Fruit fly (Drosophila melanogaster) whole organism, prepupa: ENCODE data around the gene plh.
A peak's percentile ranks its signal among the peaks of the same experiment; 100 is the strongest.

Experiments
- Blimp-1 ChIP-seq: fragments of 200-800 bp; sonication (Bioruptor generic); optimal IDR thresholded peaks from 3 replicates; lab custom pipeline; 2017; ENCODE audit warnings: missing biosample characterization, missing genetic modification characterization, mild to moderate bottlenecking, moderate library complexity, missing genetic modification reagents
- CG10631 ChIP-seq: fragments of 200-800 bp; sonication (Bioruptor generic); optimal IDR thresholded peaks from 2 replicates; lab custom pipeline; 2016; ENCODE audit warnings: missing biosample characterization, missing genetic modification characterization
- CG11902 ChIP-seq: fragments of 200-800 bp; sonication (Bioruptor generic); optimal IDR thresholded peaks from 3 replicates; lab custom pipeline; 2016; ENCODE audit warnings: missing biosample characterization, missing genetic modification characterization
- CG15336 ChIP-seq: fragments of 200-800 bp; sonication (Bioruptor generic); IDR thresholded peaks from 2 replicates; pipeline ENCODE4 v1.3.6; 2022; ENCODE audit warnings: missing biosample characterization, missing genetic modification characterization
- CG3032 ChIP-seq: fragments of 200-800 bp; optimal IDR thresholded peaks from 2 replicates; lab custom pipeline; 2019; ENCODE audit warnings: missing biosample characterization, mild to moderate bottlenecking, missing genetic modification characterization, moderate library complexity
- CG31627 ChIP-seq: fragments of 200-800 bp; sonication (Bioruptor generic); optimal IDR thresholded peaks from 3 replicates; lab custom pipeline; 2016; ENCODE audit warnings: missing biosample characterization, missing genetic modification characterization
- CG32006 ChIP-seq: fragments of 200-800 bp; sonication (Bioruptor generic); optimal IDR thresholded peaks from 3 replicates; lab custom pipeline; 2017; ENCODE audit warnings: missing biosample characterization, mild to moderate bottlenecking, missing genetic modification characterization
- CG4318 ChIP-seq: fragments of 200-800 bp; sonication (Bioruptor generic); optimal IDR thresholded peaks from 3 replicates; lab custom pipeline; 2017; ENCODE audit warnings: missing biosample characterization, mild to moderate bottlenecking, missing genetic modification characterization
- CG6163 ChIP-seq: fragments of 200-800 bp; sonication (Bioruptor generic); IDR thresholded peaks from 3 replicates; pipeline ENCODE4 v1.3.6; 2022; ENCODE audit warnings: missing biosample characterization, missing genetic modification characterization
- CG6276 ChIP-seq: fragments of 200-800 bp; sonication (Bioruptor generic); optimal IDR thresholded peaks from 2 replicates; lab custom pipeline; 2017; ENCODE audit warnings: missing biosample characterization, mild to moderate bottlenecking, missing genetic modification characterization
- CG6792 ChIP-seq: fragments of 200-800 bp; sonication (Bioruptor generic); optimal IDR thresholded peaks from 3 replicates; lab custom pipeline; 2016; ENCODE audit warnings: missing biosample characterization, missing genetic modification characterization
- CG7368 ChIP-seq: fragments of 200-800 bp; sonication (Bioruptor generic); optimal IDR thresholded peaks from 3 replicates; lab custom pipeline; 2016; ENCODE audit warnings: missing biosample characterization, missing genetic modification characterization
- CG8319 ChIP-seq: fragments of 200-800 bp; sonication (Bioruptor generic); optimal IDR thresholded peaks from 3 replicates; lab custom pipeline; 2016; ENCODE audit warnings: missing biosample characterization, missing genetic modification characterization
- CG8632 ChIP-seq: fragments of 200-800 bp; sonication (Bioruptor generic); optimal IDR thresholded peaks from 3 replicates; lab custom pipeline; 2016; ENCODE audit warnings: missing biosample characterization, missing genetic modification characterization
- Eip75B ChIP-seq: fragments of 200-800 bp; sonication (Bioruptor generic); optimal IDR thresholded peaks from 3 replicates; lab custom pipeline; 2016; ENCODE audit warnings: missing biosample characterization, missing genetic modification characterization
- Eip78C ChIP-seq: fragments of 200-800 bp; sonication (Bioruptor generic); peaks from one replicate; lab custom pipeline; 2016; ENCODE audit warnings: missing biosample characterization, missing genetic modification characterization
- Eip93F ChIP-seq: fragments of 200-800 bp; sonication (Bioruptor generic); optimal IDR thresholded peaks from 2 replicates; lab custom pipeline; 2016; ENCODE audit warnings: missing biosample characterization, mild to moderate bottlenecking, missing genetic modification characterization
- Ets96B ChIP-seq: fragments of 200-800 bp; optimal IDR thresholded peaks from 2 replicates; lab custom pipeline; 2019; ENCODE audit warnings: missing biosample characterization, mild to moderate bottlenecking, missing genetic modification characterization, moderate library complexity
- Gug ChIP-seq: fragments of 200-800 bp; sonication (Bioruptor generic); IDR thresholded peaks from 2 replicates; pipeline ENCODE4 v1.3.6; 2022; ENCODE audit warnings: missing biosample characterization, missing genetic modification characterization
- Hr38 ChIP-seq: sonication (Bioruptor generic); optimal IDR thresholded peaks from 2 replicates; lab custom pipeline; 2016; ENCODE audit warnings: missing biosample characterization, missing genetic modification characterization
- Hr39 ChIP-seq: fragments of 200-800 bp; sonication (Bioruptor generic); optimal IDR thresholded peaks from 2 replicates; lab custom pipeline; 2016; ENCODE audit warnings: missing biosample characterization, missing genetic modification characterization
- Hr4 ChIP-seq: fragments of 200-800 bp; sonication (Bioruptor generic); optimal IDR thresholded peaks from 3 replicates; lab custom pipeline; 2016; ENCODE audit warnings: missing biosample characterization, missing genetic modification characterization
- Lpt ChIP-seq: fragments of 200-800 bp; sonication (Bioruptor generic); optimal IDR thresholded peaks from 3 replicates; lab custom pipeline; 2016; ENCODE audit warnings: missing biosample characterization, missing genetic modification characterization
- Sox14 ChIP-seq: fragments of 200-800 bp; sonication (Bioruptor generic); optimal IDR thresholded peaks from 3 replicates; lab custom pipeline; 2016; ENCODE audit warnings: missing biosample characterization, missing genetic modification characterization
- achi ChIP-seq: fragments of 200-800 bp; sonication (Bioruptor generic); optimal IDR thresholded peaks from 3 replicates; lab custom pipeline; 2016; ENCODE audit warnings: missing biosample characterization, missing genetic modification characterization
- eg ChIP-seq: fragments of 200-800 bp; sonication (Bioruptor generic); IDR thresholded peaks from 3 replicates; pipeline ENCODE4 v1.3.6; 2022; ENCODE audit warnings: missing biosample characterization, missing genetic modification characterization
- fkh ChIP-seq: fragments of 200-800 bp; sonication (Bioruptor generic); optimal IDR thresholded peaks from 3 replicates; lab custom pipeline; 2017; ENCODE audit warnings: missing biosample characterization, mild to moderate bottlenecking, missing genetic modification characterization, moderate library complexity
- lz ChIP-seq: fragments of 200-800 bp; sonication (Bioruptor generic); optimal IDR thresholded peaks from 3 replicates; lab custom pipeline; 2016; ENCODE audit warnings: missing biosample characterization, missing genetic modification characterization
- net ChIP-seq: fragments of 200-800 bp; sonication (Bioruptor generic); optimal IDR thresholded peaks from 3 replicates; lab custom pipeline; 2016; ENCODE audit warnings: missing biosample characterization, missing genetic modification characterization
- salr ChIP-seq, 2 experiments: fragments of 200-800 bp; sonication (Bioruptor generic); optimal IDR thresholded peaks; 3 replicates each; lab custom pipeline; 2016 to 2018; ENCODE audit warnings: missing biosample characterization in 2 of 2, missing genetic modification characterization in 2 of 2, mild to moderate bottlenecking in 1 of 2
- ss ChIP-seq, 2 experiments: fragments of 200-800 bp; sonication (Bioruptor generic); optimal IDR thresholded peaks; 2 replicates in 1 of 2; 3 replicates in 1 of 2; lab custom pipeline; 2017 to 2018; ENCODE audit warnings: mild to moderate bottlenecking in 2 of 2, missing biosample characterization in 2 of 2, missing genetic modification characterization in 2 of 2, moderate library complexity in 1 of 2
- svp ChIP-seq: fragments of 200-800 bp; sonication (Bioruptor generic); peaks from one replicate; lab custom pipeline; 2016; ENCODE audit warnings: missing biosample characterization, missing genetic modification characterization
- topi ChIP-seq: fragments of 200-800 bp; sonication (Bioruptor generic); optimal IDR thresholded peaks from 3 replicates; lab custom pipeline; 2016; ENCODE audit warnings: missing biosample characterization, missing genetic modification characterization
- vri ChIP-seq: fragments of 200-800 bp; sonication (Bioruptor generic); optimal IDR thresholded peaks from 3 replicates; lab custom pipeline; 2016; ENCODE audit warnings: missing biosample characterization, mild to moderate bottlenecking, missing genetic modification characterization

plh gene

dm6 chr3R:5060281-5060668 lies 49.4 kb upstream of the plh start (continued):
- TF ChIP-seq Hr39 (GFP tag; lab: Kevin White, UChicago) (peak; percentile 82), Sox14 (GFP tag; lab: Kevin White, UChicago) (peak; percentile 72), CG8632 (peak; percentile 64), lz (peak; percentile 74), CG8319 (GFP tag; lab: Kevin White, UChicago) (peak; percentile 53), CG11902 (GFP tag; lab: Kevin White, UChicago) (peak; percentile 56), Gug (GFP tag; lab: Robert Waterston, UW) (0 out of 2 replicates have a peak, but pooled peaks have one; percentile 26), Blimp-1 (GFP tag; lab: Kevin White, UChicago) (no peak), CG7368 (GFP tag; lab: Kevin White, UChicago) (peak; percentile 65), CG15336 (GFP tag; lab: Robert Waterston, UW) (no peak), Ets96B (tag; lab: Kevin White, UChicago) (peak; percentile 64), Eip75B (peak; percentile 70), CG6276 (GFP tag; lab: Kevin White, UChicago) (no peak)

- TF ChIP-seq ss (GFP tag; optimal IDR thresholded peaks at IDR 0.05; lab: Kevin White, UChicago) = no peak
- no peak for TF ChIP-seq Sox14 (GFP tag; lab: Kevin White, UChicago)
- no peak for TF ChIP-seq Eip93F (GFP tag; lab: Kevin White, UChicago)
- TF ChIP-seq fkh (GFP tag; lab: Kevin White, UChicago) = peak; percentile 74
- no peak for TF ChIP-seq CG6792 (GFP tag; lab: Kevin White, UChicago)
- TF ChIP-seq CG32006 (GFP tag; lab: Kevin White, UChicago) = no peak
- TF ChIP-seq CG6163 = no peak
- TF ChIP-seq net = no peak
- TF ChIP-seq, all 60 proteins: peak for 1
Measured at dm6 chr3R:5059320-5059719, 48.5 kb upstream of the plh start.

dm6 chr3R:5058328-5058866 lies 47.6 kb upstream of the plh start:
- no peak for TF ChIP-seq CG6276 (GFP tag; lab: Kevin White, UChicago)
- TF ChIP-seq svp (GFP tag; lab: Kevin White, UChicago) = peak; percentile 50
- TF ChIP-seq eg (GFP tag; lab: Robert Waterston, UW) = no peak
- no peak for TF ChIP-seq CG31627 (GFP tag; lab: Kevin White, UChicago)

DNA sequence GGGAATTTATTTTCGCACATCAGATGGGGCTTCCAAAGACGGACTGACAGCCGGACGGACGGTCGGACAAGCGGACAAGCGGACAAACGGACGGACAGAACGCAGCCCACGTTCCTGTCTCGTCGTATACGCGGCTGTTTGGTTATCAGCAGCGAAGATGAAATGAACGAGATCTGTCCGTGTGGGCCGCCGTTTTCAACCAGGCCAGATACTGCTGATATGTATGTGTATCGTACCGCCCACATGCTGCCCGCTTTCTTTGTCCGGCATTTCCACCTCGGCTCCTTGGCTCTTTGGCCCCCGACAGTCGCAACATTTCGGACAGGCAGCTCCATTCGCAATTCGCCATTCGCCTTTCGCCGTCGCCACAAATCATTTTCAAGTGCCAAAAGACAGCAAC lies 46.4 kb upstream of the plh start:
- TF ChIP-seq Gug (GFP tag; lab: Robert Waterston, UW) (0 out of 2 replicates have a peak, but pooled peaks have one; percentile 16), topi (GFP tag; lab: Kevin White, UChicago) (no peak), CG31627 (GFP tag; lab: Kevin White, UChicago) (no peak), Sox14 (GFP tag; lab: Kevin White, UChicago) (no peak), Lpt (GFP tag; lab: Kevin White, UChicago) (no peak)

dm6 chr3R:5056010-5056409 lies 45.2 kb upstream of the plh start:
- no peak for TF ChIP-seq Hr39 (GFP tag; lab: Kevin White, UChicago)
- TF ChIP-seq CG10631 = no peak
- peak; percentile 26 for TF ChIP-seq Eip78C (GFP tag; lab: Kevin White, UChicago)
- TF ChIP-seq CG3032 (tag; lab: Kevin White, UChicago) = no peak

- TF ChIP-seq CG4318 (GFP tag; lab: Kevin White, UChicago) (no peak), CG7368 (GFP tag; lab: Kevin White, UChicago) (no peak), topi (GFP tag; lab: Kevin White, UChicago) (no peak), svp (GFP tag; lab: Kevin White, UChicago) (peak; percentile 41), CG6163 (0 out of 3 replicates have a peak, but pooled peaks have one; percentile 39), Hr38 (no peak), CG32006 (GFP tag; lab: Kevin White, UChicago) (peak; percentile 40), Hr4 (GFP tag; lab: Kevin White, UChicago) (peak; percentile 11), Eip78C (GFP tag; lab: Kevin White, UChicago) (peak; percentile 66), vri (GFP tag; lab: Kevin White, UChicago) (no peak), achi (peak; percentile 21), Sox14 (GFP tag; lab: Kevin White, UChicago) (no peak), salr (GFP tag; optimal IDR thresholded peaks at IDR 0.05; lab: Kevin White, UChicago) (peak in 1 of 2 experiments; percentile 24)
Measured at dm6 chr3R:5055424-5055981, 44.7 kb upstream of the plh start.
